Worm (Caenorhabditis elegans) whole organism, L1 larva: Measurements from ENCODE around the gene dos-2.

Experiments used
- ama-1 ChIP-seq: fragments of 150-350 bp; optimal IDR thresholded peaks from 2 replicates; lab custom pipeline; 2014
- dpl-1 ChIP-seq, 3 experiments: fragments of 150-350 bp in 2 of 3; sonication (generic microtip) in 1 of 3; optimal IDR thresholded peaks; 2 replicates each; lab custom pipeline; 2014 to 2017; ENCODE audit warnings: missing biosample characterization in 3 of 3, missing genetic modification characterization in 3 of 3, missing genetic modification reagents in 3 of 3
- efl-1 ChIP-seq, 4 experiments: fragments of 150-350 bp; optimal IDR thresholded peaks in 3 of 4; peaks in 1 of 4; 1 replicate in 1 of 4; 2 replicates in 3 of 4; lab custom pipeline; 2014; ENCODE audit warnings: missing biosample characterization in 2 of 4, missing genetic modification characterization in 2 of 4, missing genetic modification reagents in 2 of 4
- egl-27 ChIP-seq, 2 experiments: fragments of 150-350 bp in 1 of 2; sonication (generic microtip); optimal IDR thresholded peaks; 3 replicates each; lab custom pipeline; 2017 to 2018; ENCODE audit warnings: missing biosample characterization in 2 of 2, missing genetic modification characterization in 2 of 2, missing genetic modification reagents in 2 of 2
- lin-15B ChIP-seq: fragments of 150-350 bp; sonication (generic microtip); optimal IDR thresholded peaks from 3 replicates; lab custom pipeline; 2014; ENCODE audit warnings: missing biosample characterization, missing genetic modification characterization
- nhr-28 ChIP-seq: fragments of 150-350 bp; optimal IDR thresholded peaks from 2 replicates; lab custom pipeline; 2014; ENCODE audit warnings: missing biosample characterization, missing genetic modification characterization
- nhr-90 ChIP-seq: sonication (generic microtip); optimal IDR thresholded peaks from 2 replicates; lab custom pipeline; 2016; ENCODE audit warnings: mild to moderate bottlenecking, missing genetic modification characterization, missing compliant biosample characterization; ENCODE audit not compliant: poor library complexity
- pqm-1 ChIP-seq: sonication (generic microtip); optimal IDR thresholded peaks from 3 replicates; lab custom pipeline; 2017; ENCODE audit warnings: missing biosample characterization, missing genetic modification characterization
- unc-62 ChIP-seq: fragments of 150-350 bp; optimal IDR thresholded peaks from 2 replicates; lab custom pipeline; 2014; ENCODE audit warnings: missing biosample characterization, missing genetic modification reagents, missing genetic modification characterization
- ztf-11 ChIP-seq, 2 experiments: sonication (generic microtip); optimal IDR thresholded peaks; 2 replicates each; lab custom pipeline; 2016 to 2017; ENCODE audit warnings: missing genetic modification characterization in 2 of 2, missing biosample characterization in 1 of 2, missing compliant biosample characterization in 1 of 2

ce11 chrII:4002134-4002533, 26.1 kb downstream of the dos-2 start:
- TF ChIP-seq ama-1 (no peak), lin-15B (no peak), unc-62 (GFP tag; lab: Kevin White, UChicago) (no peak), ztf-11 (tag; optimal IDR thresholded peaks at IDR 0.05; lab: Kevin White, UChicago) (no peak), nhr-28 (tag; lab: Kevin White, UChicago) (no peak), nhr-90 (tag; lab: Kevin White, UChicago) (no peak), dpl-1 (GFP tag; optimal IDR thresholded peaks at IDR 0.05; lab: Kevin White, UChicago) (no peak), efl-1 (optimal IDR thresholded peaks at IDR 0.05; lab: Kevin White, UChicago) (no peak), efl-1 (GFP tag; optimal IDR thresholded peaks at IDR 0.05 in 1 of 2; lab: Kevin White, UChicago) (peak in 1 of 2 experiments; percentile 76), pqm-1 (tag; lab: Kevin White, UChicago) (no peak), egl-27 (tag; optimal IDR thresholded peaks at IDR 0.05; lab: Kevin White, UChicago) (no peak)
